Fruit fly (Drosophila melanogaster) whole organism, embryonic: ENCODE data around the gene Rdh.

Source experiments
- Abd-B ChIP-seq: fragments of 200-800 bp; sonication (Bioruptor generic); optimal IDR thresholded peaks from 2 replicates; lab custom pipeline; 2018; ENCODE audit warnings: missing biosample characterization, mild to moderate bottlenecking, missing genetic modification characterization, moderate library complexity
- Blimp-1 ChIP-seq: fragments of 200-800 bp; sonication (Bioruptor generic); optimal IDR thresholded peaks from 3 replicates; lab custom pipeline; 2018; ENCODE audit warnings: missing biosample characterization, missing genetic modification characterization, mild to moderate bottlenecking, moderate library complexity, missing genetic modification reagents
- CG10209 ChIP-seq: fragments of 200-800 bp; sonication (Bioruptor generic); optimal IDR thresholded peaks from 3 replicates; lab custom pipeline; 2017; ENCODE audit warnings: missing biosample characterization, mild to moderate bottlenecking, missing genetic modification characterization, missing genetic modification reagents
- CG11456 ChIP-seq: fragments of 200-800 bp; sonication (Bioruptor generic); IDR thresholded peaks from 3 replicates; pipeline ENCODE4 v1.3.6; 2022; ENCODE audit warnings: missing biosample characterization, missing genetic modification characterization
- CG11504 ChIP-seq: fragments of 200-800 bp; sonication (Bioruptor generic); optimal IDR thresholded peaks from 3 replicates; lab custom pipeline; 2019; ENCODE audit warnings: missing biosample characterization, mild to moderate bottlenecking, missing genetic modification characterization, moderate library complexity
- CG15514 ChIP-seq: fragments of 200-800 bp; sonication (Bioruptor generic); optimal IDR thresholded peaks from 3 replicates; lab custom pipeline; 2017; ENCODE audit warnings: missing biosample characterization, missing genetic modification characterization, mild to moderate bottlenecking, moderate library complexity, missing genetic modification reagents
- CG16779 ChIP-seq: fragments of 200-800 bp; sonication (Bioruptor generic); IDR thresholded peaks from 2 replicates; pipeline ENCODE4 v1.3.6; 2022; ENCODE audit warnings: missing biosample characterization, missing genetic modification characterization
- CG17385 ChIP-seq: fragments of 200-800 bp; sonication (Bioruptor generic); optimal IDR thresholded peaks from 3 replicates; lab custom pipeline; 2018; ENCODE audit warnings: missing biosample characterization, mild to moderate bottlenecking, missing genetic modification characterization
- CG18011 ChIP-seq: fragments of 200-800 bp; sonication (Bioruptor generic); optimal IDR thresholded peaks from 2 replicates; lab custom pipeline; 2017; ENCODE audit warnings: missing biosample characterization, missing genetic modification characterization, mild to moderate bottlenecking, moderate library complexity, missing genotype
- CG34422 ChIP-seq: fragments of 200-800 bp; sonication (Bioruptor generic); IDR thresholded peaks from 3 replicates; pipeline ENCODE4 v1.3.6; 2022; ENCODE audit warnings: missing biosample characterization, missing genetic modification characterization
- CG5180 ChIP-seq: fragments of 200-800 bp; sonication (Bioruptor generic); optimal IDR thresholded peaks from 3 replicates; lab custom pipeline; 2017; ENCODE audit warnings: missing biosample characterization, missing genetic modification characterization, mild to moderate bottlenecking, moderate library complexity, missing genetic modification reagents
- CG6854 ChIP-seq: fragments of 200-800 bp; sonication (Bioruptor generic); optimal IDR thresholded peaks from 3 replicates; lab custom pipeline; 2017; ENCODE audit warnings: missing biosample characterization, mild to moderate bottlenecking, missing genetic modification characterization
- CG7786 ChIP-seq: fragments of 200-800 bp; sonication (Bioruptor generic); optimal IDR thresholded peaks from 2 replicates; lab custom pipeline; 2016; ENCODE audit warnings: missing biosample characterization, missing genetic modification characterization
- CG7839 ChIP-seq: fragments of 200-800 bp; sonication (Bioruptor generic); optimal IDR thresholded peaks from 3 replicates; lab custom pipeline; 2018; ENCODE audit warnings: missing biosample characterization, mild to moderate bottlenecking, missing genetic modification characterization, moderate library complexity
- CG7928 ChIP-seq: fragments of 200-800 bp; sonication (Bioruptor generic); optimal IDR thresholded peaks from 2 replicates; lab custom pipeline; 2017; ENCODE audit warnings: missing biosample characterization, mild to moderate bottlenecking, missing genetic modification characterization
- CG8290 ChIP-seq, 3 experiments: fragments of 200-800 bp; sonication (Bioruptor generic); optimal IDR thresholded peaks; 2 replicates each; lab custom pipeline; 2016 to 2019; ENCODE audit warnings: missing biosample characterization in 3 of 3, missing genetic modification characterization in 3 of 3, mild to moderate bottlenecking in 2 of 3, moderate library complexity in 1 of 3
- CG8478 ChIP-seq: fragments of >200 bp; optimal IDR thresholded peaks from 2 replicates; lab custom pipeline; 2018
- CkIIα-i1 ChIP-seq: fragments of 200-800 bp; sonication (Bioruptor generic); IDR thresholded peaks from 2 replicates; pipeline ENCODE4 v1.3.6; 2022; ENCODE audit warnings: missing biosample characterization, missing genetic modification characterization
- H2.0 ChIP-seq: fragments of 200-800 bp; sonication (Bioruptor generic); IDR thresholded peaks from 2 replicates; pipeline ENCODE4 v1.3.6; 2022; ENCODE audit warnings: missing biosample characterization, missing genetic modification characterization
- HHEX ChIP-seq: fragments of 200-800 bp; sonication (Bioruptor generic); optimal IDR thresholded peaks from 3 replicates; lab custom pipeline; 2017; ENCODE audit warnings: missing biosample characterization, mild to moderate bottlenecking, missing genetic modification characterization, missing genetic modification reagents
- Hey ChIP-seq: fragments of 200-800 bp; sonication (Bioruptor generic); optimal IDR thresholded peaks from 3 replicates; lab custom pipeline; 2018; ENCODE audit warnings: missing biosample characterization, mild to moderate bottlenecking, missing genetic modification characterization
- Nf-YA ChIP-seq: fragments of 200-800 bp; sonication (Bioruptor generic); IDR thresholded peaks from 2 replicates; pipeline ENCODE4 v1.3.6; 2022; ENCODE audit warnings: missing biosample characterization, missing genetic modification characterization
- Nf-YB ChIP-seq: fragments of 200-800 bp; sonication (Bioruptor generic); optimal IDR thresholded peaks from 3 replicates; lab custom pipeline; 2019; ENCODE audit warnings: missing biosample characterization, mild to moderate bottlenecking, missing genetic modification characterization, moderate library complexity
- Oli ChIP-seq: fragments of 200-800 bp; sonication (Bioruptor generic); optimal IDR thresholded peaks from 2 replicates; lab custom pipeline; 2018; ENCODE audit warnings: missing biosample characterization, mild to moderate bottlenecking, missing genetic modification characterization, moderate library complexity
- Opbp ChIP-seq: fragments of 200-800 bp; sonication (Bioruptor generic); IDR thresholded peaks from 3 replicates; pipeline ENCODE4 v1.3.6; 2022; ENCODE audit warnings: missing biosample characterization, missing genetic modification characterization; ENCODE audit not compliant: partially characterized antibody
- Pdp1 ChIP-seq, 2 experiments: fragments of 200-800 bp; sonication (Bioruptor generic); optimal IDR thresholded peaks; 3 replicates each; lab custom pipeline; 2016; ENCODE audit warnings: missing biosample characterization in 2 of 2, missing genetic modification characterization in 2 of 2, mild to moderate bottlenecking in 1 of 2, moderate library complexity in 1 of 2
- Scr ChIP-seq: fragments of 200-800 bp; sonication (Bioruptor generic); IDR thresholded peaks from 2 replicates; pipeline ENCODE4 v1.3.6; 2022; ENCODE audit warnings: missing biosample characterization, missing genetic modification characterization; ENCODE audit not compliant: partially characterized antibody
- Sry-δ ChIP-seq: fragments of 200-800 bp; sonication (Bioruptor generic); optimal IDR thresholded peaks from 2 replicates; lab custom pipeline; 2016; ENCODE audit warnings: missing biosample characterization, missing genetic modification characterization
- Trl ChIP-seq, 3 experiments: fragments of >200 bp in 2 of 3; fragments of 200-800 bp in 1 of 3; sonication (Bioruptor generic) in 1 of 3; optimal IDR thresholded peaks; 2 replicates in 1 of 3; 3 replicates in 2 of 3; lab custom pipeline; 2016 to 2017; ENCODE audit warnings: missing biosample characterization in 1 of 3, missing genetic modification characterization in 1 of 3
- Usf ChIP-seq: fragments of 200-800 bp; sonication (Bioruptor generic); optimal IDR thresholded peaks from 2 replicates; lab custom pipeline; 2017; ENCODE audit warnings: missing genotype, missing biosample characterization, missing genetic modification characterization
- YL-1 ChIP-seq: fragments of 200-800 bp; sonication (Bioruptor generic); optimal IDR thresholded peaks from 3 replicates; lab custom pipeline; 2017; ENCODE audit warnings: missing biosample characterization, mild to moderate bottlenecking, missing genetic modification characterization
- amos ChIP-seq: fragments of 200-800 bp; sonication (Bioruptor generic); IDR thresholded peaks from 2 replicates; pipeline ENCODE4 v1.3.6; 2022; ENCODE audit warnings: missing biosample characterization, missing genetic modification characterization; ENCODE audit not compliant: partially characterized antibody
- ap ChIP-seq: fragments of 200-800 bp; sonication (Bioruptor generic); IDR thresholded peaks from 2 replicates; pipeline ENCODE4 v1.3.6; 2022; ENCODE audit warnings: missing biosample characterization, missing genetic modification characterization
- br ChIP-seq: fragments of >200 bp; optimal IDR thresholded peaks from 2 replicates; lab custom pipeline; 2017
- cg ChIP-seq: fragments of 200-800 bp; sonication (Bioruptor generic); optimal IDR thresholded peaks from 3 replicates; lab custom pipeline; 2019; ENCODE audit warnings: missing biosample characterization, mild to moderate bottlenecking, missing genetic modification characterization, moderate library complexity
- ci ChIP-seq: fragments of 200-800 bp; sonication (Bioruptor generic); IDR thresholded peaks from 3 replicates; pipeline ENCODE4 v1.3.6; 2022; ENCODE audit warnings: missing biosample characterization, missing genetic modification characterization
- crol ChIP-seq: fragments of 200-800 bp; sonication (Bioruptor generic); IDR thresholded peaks from 2 replicates; pipeline ENCODE4 v1.3.6; 2022; ENCODE audit warnings: missing biosample characterization, missing genetic modification characterization
- crp ChIP-seq, 2 experiments: fragments of 200-800 bp; sonication (Bioruptor generic); optimal IDR thresholded peaks; 2 replicates in 1 of 2; 3 replicates in 1 of 2; lab custom pipeline; 2017; ENCODE audit warnings: missing biosample characterization in 2 of 2, missing genetic modification characterization in 2 of 2, mild to moderate bottlenecking in 1 of 2, moderate library complexity in 1 of 2
- ewg ChIP-seq: fragments of 200-800 bp; sonication (Bioruptor generic); optimal IDR thresholded peaks from 3 replicates; lab custom pipeline; 2017; ENCODE audit warnings: mild to moderate bottlenecking, missing biosample characterization, missing genetic modification reagents, missing genetic modification characterization
- exex ChIP-seq: fragments of 200-800 bp; sonication (Bioruptor generic); optimal IDR thresholded peaks from 4 replicates; lab custom pipeline; 2018; ENCODE audit warnings: missing biosample characterization, mild to moderate bottlenecking, missing genetic modification characterization, moderate library complexity
- fd96Cb ChIP-seq: fragments of 200-800 bp; sonication (Bioruptor generic); optimal IDR thresholded peaks from 2 replicates; lab custom pipeline; 2018; ENCODE audit warnings: missing biosample characterization, mild to moderate bottlenecking, missing genetic modification characterization, moderate library complexity
- gt ChIP-seq: fragments of 200-800 bp; sonication (Bioruptor generic); IDR thresholded peaks from 2 replicates; pipeline ENCODE4 v1.3.6; 2022; ENCODE audit warnings: missing biosample characterization, missing genetic modification characterization
- hth ChIP-seq: fragments of >200 bp; optimal IDR thresholded peaks from 2 replicates; lab custom pipeline; 2017; ENCODE audit warnings: inconsistent platforms
- org-1 ChIP-seq: fragments of 200-800 bp; sonication (Bioruptor generic); optimal IDR thresholded peaks from 2 replicates; lab custom pipeline; 2017; ENCODE audit warnings: missing biosample characterization, missing genetic modification characterization
- pita ChIP-seq: fragments of 200-800 bp; sonication (Bioruptor generic); optimal IDR thresholded peaks from 2 replicates; lab custom pipeline; 2017; ENCODE audit warnings: missing biosample characterization, mild to moderate bottlenecking, missing genetic modification characterization
- salm ChIP-seq: fragments of 200-800 bp; sonication (Bioruptor generic); optimal IDR thresholded peaks from 2 replicates; lab custom pipeline; 2018; ENCODE audit warnings: missing biosample characterization, mild to moderate bottlenecking, missing genetic modification characterization
- sd ChIP-seq: fragments of 200-800 bp; sonication (Bioruptor generic); optimal IDR thresholded peaks from 3 replicates; lab custom pipeline; 2018; ENCODE audit warnings: missing biosample characterization, mild to moderate bottlenecking, missing genetic modification characterization, moderate library complexity
- seq ChIP-seq: fragments of 200-800 bp; sonication (Bioruptor generic); IDR thresholded peaks from 2 replicates; pipeline ENCODE4 v1.3.6; 2022; ENCODE audit warnings: missing biosample characterization, missing genetic modification characterization
- tna ChIP-seq: fragments of 200-800 bp; sonication (Bioruptor generic); IDR thresholded peaks from 2 replicates; pipeline ENCODE4 v1.3.6; 2022; ENCODE audit warnings: missing biosample characterization, missing genetic modification characterization; ENCODE audit not compliant: partially characterized antibody

Rdh gene

dm6 chr3L:3845815-3846375 is 20.6 kb downstream of the Rdh start, which contains the start of gene Awh (continued):
- TF ChIP-seq CG11504 = peak; percentile 1
- TF ChIP-seq Usf (GFP tag; lab: Kevin White, UChicago) = no peak
- TF ChIP-seq CG11456 (GFP tag; lab: Robert Waterston, UW) = no peak
- no peak for TF ChIP-seq sd
- TF ChIP-seq CG10209 (GFP tag; lab: Kevin White, UChicago) = no peak
- TF ChIP-seq pita (GFP tag; lab: Kevin White, UChicago) = no peak
- TF ChIP-seq exex (tag; lab: Kevin White, UChicago) = no peak
- TF ChIP-seq CG16779 (GFP tag; lab: Robert Waterston, UW) = no peak
- TF ChIP-seq Nf-YB (GFP tag; lab: Kevin White, UChicago) = peak; percentile 99
- no peak for TF ChIP-seq Blimp-1 (GFP tag; lab: Kevin White, UChicago)
- TF ChIP-seq cg (GFP tag; lab: Kevin White, UChicago) = peak; percentile 63
- TF ChIP-seq CG6854 = no peak
- no peak for TF ChIP-seq HHEX
- no peak for TF ChIP-seq gt (GFP tag; lab: Robert Waterston, UW)
- TF ChIP-seq hth (lab: Kevin White, UChicago) = no peak
- no peak for TF ChIP-seq ap (GFP tag; lab: Robert Waterston, UW)
- TF ChIP-seq Oli (tag; lab: Kevin White, UChicago) = peak; percentile 40
- TF ChIP-seq amos = peak; percentile 53; the same call in 1 of the 2 replicates
- TF ChIP-seq Hey = peak; percentile 68
- TF ChIP-seq CG8290 (GFP tag; optimal IDR thresholded peaks at IDR 0.05; lab: Kevin White, UChicago) = no peak
- no peak for TF ChIP-seq CG8290 (tag; optimal IDR thresholded peaks at IDR 0.05; lab: Kevin White, UChicago)
- TF ChIP-seq seq (GFP tag; lab: Robert Waterston, UW) = peak; percentile 70
- no peak for TF ChIP-seq CG17385 (GFP tag; lab: Kevin White, UChicago)
- peak in 1 of 2 experiments; percentile 8 for TF ChIP-seq Trl (optimal IDR thresholded peaks at IDR 0.05; lab: Kevin White, UChicago)
- no peak for TF ChIP-seq Trl (GFP tag; optimal IDR thresholded peaks at IDR 0.05; lab: Kevin White, UChicago)
- TF ChIP-seq ewg (GFP tag; lab: Kevin White, UChicago) = peak; percentile 66
- no peak for TF ChIP-seq CG18011 (GFP tag; lab: Kevin White, UChicago)
- no peak for TF ChIP-seq CkIIα-i1
- TF ChIP-seq CG7839 = no peak
- no peak for TF ChIP-seq tna (GFP tag; lab: Robert Waterston, UW)
- no peak for TF ChIP-seq Sry-δ (GFP tag; lab: Kevin White, UChicago)
- TF ChIP-seq Scr = peak; percentile 51
- no peak for TF ChIP-seq CG7786 (GFP tag; lab: Kevin White, UChicago)
- no peak for TF ChIP-seq salm (tag; lab: Kevin White, UChicago)
- TF ChIP-seq CG7928 (GFP tag; lab: Kevin White, UChicago) = no peak
- TF ChIP-seq CG34422 (GFP tag; lab: Robert Waterston, UW) = no peak
- TF ChIP-seq CG8478 (lab: Kevin White, UChicago) = no peak
- TF ChIP-seq fd96Cb (tag; lab: Kevin White, UChicago) = no peak
- TF ChIP-seq Pdp1 (GFP tag; optimal IDR thresholded peaks at IDR 0.05; lab: Kevin White, UChicago) = no peak
- no peak for TF ChIP-seq org-1 (GFP tag; lab: Kevin White, UChicago)
- TF ChIP-seq YL-1 = no peak
- TF ChIP-seq CG15514 (GFP tag; lab: Kevin White, UChicago) = no peak
- TF ChIP-seq crp (GFP tag; optimal IDR thresholded peaks at IDR 0.05; lab: Kevin White, UChicago) = no peak
- peak; percentile 74 for TF ChIP-seq Nf-YA (GFP tag; lab: Robert Waterston, UW)
- peak; percentile 78 for TF ChIP-seq CG5180 (GFP tag; lab: Kevin White, UChicago)
- TF ChIP-seq Abd-B (GFP tag; lab: Kevin White, UChicago) = no peak
- 0 out of 3 replicates have a peak, but pooled peaks have one; percentile 59 for TF ChIP-seq ci (GFP tag; lab: Robert Waterston, UW)
- TF ChIP-seq H2.0 = no peak
- peak; percentile 36 for TF ChIP-seq crol (GFP tag; lab: Robert Waterston, UW)
- no peak for TF ChIP-seq br (lab: Kevin White, UChicago)
- peak; percentile 62; the same call in 2 of the 3 replicates for TF ChIP-seq Opbp (GFP tag; lab: Robert Waterston, UW)
